Fruit fly (Drosophila melanogaster): ENCODE data around the gene Spn28F.
A peak's percentile ranks its signal among the peaks of the same experiment; 100 is the strongest.

Spn28F gene

DNA sequence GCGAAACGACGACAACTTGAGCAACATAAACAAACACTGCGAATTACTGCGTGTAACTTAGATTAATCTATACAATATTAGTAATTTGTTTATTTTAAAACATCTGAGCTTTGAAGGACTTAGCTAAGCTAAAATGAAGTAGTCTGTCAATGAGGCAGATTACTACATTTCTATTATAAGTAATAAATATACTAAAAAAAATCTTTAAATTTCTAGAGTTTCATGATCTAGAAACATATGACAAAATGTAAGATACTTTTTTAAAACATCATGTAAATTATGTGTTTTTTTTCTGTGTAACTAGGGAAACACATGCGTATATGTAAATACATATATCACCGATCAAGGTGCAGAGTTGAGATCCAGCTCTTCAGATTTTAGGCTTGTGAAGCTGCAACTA is 24.5 kb upstream of the Spn28F start (continued):
- TF ChIP-seq CG7556 (GFP tag; optimal IDR thresholded peaks at IDR 0.05) = peak; percentile 73
- TF ChIP-seq seq (GFP tag; IDR thresholded peaks at IDR 0.05) = peak; percentile 66
- no peak for TF ChIP-seq B-H2 (GFP tag; optimal IDR thresholded peaks at IDR 0.05)
- peak; percentile 41 for TF ChIP-seq Abd-B (GFP tag; optimal IDR thresholded peaks at IDR 0.05)
- no peak for TF ChIP-seq CG10274 (GFP tag; optimal IDR thresholded peaks at IDR 0.05)
- TF ChIP-seq oc (tag; optimal IDR thresholded peaks at IDR 0.05) = peak; percentile 9
- no peak for TF ChIP-seq sima (GFP tag; optimal IDR thresholded peaks at IDR 0.05)
- no peak for TF ChIP-seq CG13775 (GFP tag; optimal IDR thresholded peaks at IDR 0.05)
- TF ChIP-seq Six4 (GFP tag; optimal IDR thresholded peaks at IDR 0.05) = peak; percentile 30
- no peak for TF ChIP-seq GATAe (GFP tag; conservative IDR thresholded peaks at IDR 0.05)
- TF ChIP-seq Bteb2 (GFP tag; optimal IDR thresholded peaks at IDR 0.05) = no peak
- no peak for TF ChIP-seq danr (GFP tag; IDR thresholded peaks at IDR 0.05)
- TF ChIP-seq pita (GFP tag; optimal IDR thresholded peaks at IDR 0.05) = no peak
- TF ChIP-seq Med (GFP tag) = peak; percentile 51
- TF ChIP-seq YL-1 (GFP tag; optimal IDR thresholded peaks at IDR 0.05) = peak; percentile 35
- TF ChIP-seq dan (GFP tag; IDR thresholded peaks at IDR 0.05) = no peak
- peak; percentile 9 for TF ChIP-seq HmgZ (tag; optimal IDR thresholded peaks at IDR 0.05)
- TF ChIP-seq CG14860 (GFP tag; IDR thresholded peaks at IDR 0.05; ENCODE audit: partially characterized antibody) = no peak
- 0 out of 2 replicates have a peak, but pooled peaks have one; percentile 27 for TF ChIP-seq CG14014 (GFP tag; IDR thresholded peaks at IDR 0.05)
- TF ChIP-seq CG17568 (GFP tag; optimal IDR thresholded peaks at IDR 0.05) = no peak
- no peak for TF ChIP-seq yki (optimal IDR thresholded peaks at IDR 0.05)
- TF ChIP-seq Sin3A (optimal IDR thresholded peaks at IDR 0.05) = no peak
- peak; percentile 58 for TF ChIP-seq CG10147 (GFP tag; optimal IDR thresholded peaks at IDR 0.05)
- TF ChIP-seq CoRest (tag; optimal IDR thresholded peaks at IDR 0.05) = peak; percentile 72
- no peak; the same call in 1 of the 2 replicates for TF ChIP-seq CG6689 (GFP tag; IDR thresholded peaks at IDR 0.05)
- TF ChIP-seq CG8924 (tag; optimal IDR thresholded peaks at IDR 0.05) = peak; percentile 62
- TF ChIP-seq gcm (GFP tag; optimal IDR thresholded peaks at IDR 0.05) = peak; percentile 71
- 0 out of 2 replicates have a peak, but pooled peaks have one; percentile 24 for TF ChIP-seq wor (GFP tag; IDR thresholded peaks at IDR 0.05)
- TF ChIP-seq pzg (GFP tag; optimal IDR thresholded peaks at IDR 0.05) = no peak
- TF ChIP-seq eve (GFP tag; optimal IDR thresholded peaks at IDR 0.05) = no peak
- TF ChIP-seq CG1603 (tag; optimal IDR thresholded peaks at IDR 0.05) = no peak
- TF ChIP-seq twi (tag; optimal IDR thresholded peaks at IDR 0.05) = no peak
- no peak for TF ChIP-seq CrebB (tag; optimal IDR thresholded peaks at IDR 0.05)
- TF ChIP-seq dm (GFP tag; optimal IDR thresholded peaks at IDR 0.05) = no peak
- peak; percentile 24 for TF ChIP-seq CG6254 (GFP tag; optimal IDR thresholded peaks at IDR 0.05)
- TF ChIP-seq D19B (GFP tag; optimal IDR thresholded peaks at IDR 0.05) = no peak
- no peak for TF ChIP-seq CHES-1-like (GFP tag; optimal IDR thresholded peaks at IDR 0.05)
- TF ChIP-seq CG43689 (GFP tag; IDR thresholded peaks at IDR 0.05) = no peak
- no peak for TF ChIP-seq Rx (GFP tag; IDR thresholded peaks at IDR 0.05)
- TF ChIP-seq CG18599 (GFP tag; optimal IDR thresholded peaks at IDR 0.05) = peak; percentile 52
- peak; percentile 74 for TF ChIP-seq Ptx1 (GFP tag; IDR thresholded peaks at IDR 0.05)
- TF ChIP-seq HmgD (GFP tag; optimal IDR thresholded peaks at IDR 0.05) = no peak
- TF ChIP-seq sug (tag; optimal IDR thresholded peaks at IDR 0.05) = peak; percentile 11
- peak; percentile 36 for TF ChIP-seq Hr3 (GFP tag; optimal IDR thresholded peaks at IDR 0.05)
- no peak for TF ChIP-seq bowl (GFP tag; IDR thresholded peaks at IDR 0.05)
- no peak for TF ChIP-seq CG6272 (GFP tag; IDR thresholded peaks at IDR 0.05)
- no peak for TF ChIP-seq pum (GFP tag; optimal IDR thresholded peaks at IDR 0.05)
- peak; percentile 86 for TF ChIP-seq gem (tag; optimal IDR thresholded peaks at IDR 0.05)
- peak; percentile 36; the same call in 1 of the 2 replicates for TF ChIP-seq Atf6 (GFP tag; IDR thresholded peaks at IDR 0.05)
- no peak for TF ChIP-seq vfl (GFP tag; optimal IDR thresholded peaks at IDR 0.05)
- TF ChIP-seq fd64A (GFP tag; optimal IDR thresholded peaks at IDR 0.05) = no peak
- TF ChIP-seq Max (GFP tag; optimal IDR thresholded peaks at IDR 0.05) = no peak
